Worm (Caenorhabditis elegans): ENCODE results near the gene ttbk-2.1.
"Not testable (repeated sequence)": the region's sequence is repeated elsewhere in the genome, so short reads cannot be mapped to it uniquely, and the experiment has no call there.

The ttbk-2.1 gene

ce11 chrIV:5210606-5211005 lies 47.9 kb upstream of the ttbk-2.1 start:
- TF ChIP-seq mdl-1 (tag; optimal IDR thresholded peaks at IDR 0.05) (no peak), skn-1 (tag; optimal IDR thresholded peaks at IDR 0.05) (no peak), fos-1 (tag; optimal IDR thresholded peaks at IDR 0.05) (no peak), nhr-23 (tag; optimal IDR thresholded peaks at IDR 0.05) (no peak), egl-27 (tag; optimal IDR thresholded peaks at IDR 0.05) (no peak), ceh-9 (tag; optimal IDR thresholded peaks at IDR 0.05) (no peak), zag-1 (tag; optimal IDR thresholded peaks at IDR 0.05) (no peak)

ce11 chrIV:5215092-5215491 lies 43.4 kb upstream of the ttbk-2.1 start, which contains the start of gene Y59E9AL.4:
TSS of gene Y59E9AL.4 (minus strand) at chrIV:5215192.
- TF ChIP-seq ztf-4 (tag; optimal IDR thresholded peaks at IDR 0.05) (no peak), R02D3.7 (tag; optimal IDR thresholded peaks at IDR 0.05) (no peak), eor-1 (tag; optimal IDR thresholded peaks at IDR 0.05) (no peak)

ce11 chrIV:5216349-5216748 lies 42.1 kb upstream of the ttbk-2.1 start:
- TF ChIP-seq nhr-25 (tag; optimal IDR thresholded peaks at IDR 0.05) (peak; percentile 66), ama-1 (optimal IDR thresholded peaks at IDR 0.05) (no peak), nhr-23 (tag; optimal IDR thresholded peaks at IDR 0.05) (peak; percentile 82)

ce11 chrIV:5218496-5218895 lies 40.0 kb upstream of the ttbk-2.1 start, which contains the start of gene nsph-4.2:
TSS of gene nsph-4.2 (plus strand) at chrIV:5218796.
- not testable (repeated sequence) for TF ChIP-seq ztf-11, aly-2, unc-39 (tag; optimal IDR thresholded peaks at IDR 0.05)

- TF ChIP-seq ceh-9 (tag; optimal IDR thresholded peaks at IDR 0.05) (no peak), ztf-11 (tag; optimal IDR thresholded peaks at IDR 0.05) (no peak), jun-1 (tag; optimal IDR thresholded peaks at IDR 0.05) (no peak), ZK546.5 (tag; optimal IDR thresholded peaks at IDR 0.05) (no peak), ceh-16 (tag; optimal IDR thresholded peaks at IDR 0.05) (no peak), mdl-1 (tag; optimal IDR thresholded peaks at IDR 0.05) (no peak), nhr-76 (tag; optimal IDR thresholded peaks at IDR 0.05) (no peak), elt-1 (tag; optimal IDR thresholded peaks at IDR 0.05) (no peak), fos-1 (tag; optimal IDR thresholded peaks at IDR 0.05) (no peak), mml-1 (tag; optimal IDR thresholded peaks at IDR 0.05) (no peak), ztf-4 (tag; optimal IDR thresholded peaks at IDR 0.05) (no peak), egl-5 (tag; optimal IDR thresholded peaks at IDR 0.05) (no peak), ama-1 (optimal IDR thresholded peaks at IDR 0.05) (no peak)
These were observed 36.8 kb upstream of the ttbk-2.1 start for ce11 chrIV:5221721-5222120.

ce11 chrIV:5224238-5224637 lies 34.2 kb upstream of the ttbk-2.1 start, which contains the start of gene Y59E9AL.8:
TSS of gene Y59E9AL.8 (minus strand) at chrIV:5224338.
- TF ChIP-seq mdl-1 (tag; optimal IDR thresholded peaks at IDR 0.05), result no peak
- TF ChIP-seq fkh-2 (tag; optimal IDR thresholded peaks at IDR 0.05), result no peak
- TF ChIP-seq pqm-1 (tag; optimal IDR thresholded peaks at IDR 0.05), result no peak
- TF ChIP-seq unc-62 (GFP tag; optimal IDR thresholded peaks at IDR 0.05), result no peak
- TF ChIP-seq elt-2 (tag; optimal IDR thresholded peaks at IDR 0.05), result no peak
- TF ChIP-seq jun-1 (tag; optimal IDR thresholded peaks at IDR 0.05), result no peak
- no peak for TF ChIP-seq tbx-2 (tag; optimal IDR thresholded peaks at IDR 0.05)
- TF ChIP-seq eor-1 (tag; optimal IDR thresholded peaks at IDR 0.05), result no peak
- no peak for TF ChIP-seq nhr-43 (tag; optimal IDR thresholded peaks at IDR 0.05; ENCODE audit: poor library complexity, severe bottlenecking)
- TF ChIP-seq ztf-11 (tag; optimal IDR thresholded peaks at IDR 0.05), result no peak
- TF ChIP-seq lsy-12 (tag; optimal IDR thresholded peaks at IDR 0.05), result no peak
- no peak for TF ChIP-seq elt-1 (tag; optimal IDR thresholded peaks at IDR 0.05)
- TF ChIP-seq egl-27 (tag; optimal IDR thresholded peaks at IDR 0.05), result no peak
- TF ChIP-seq nhr-11 (tag; optimal IDR thresholded peaks at IDR 0.05), result no peak
- TF ChIP-seq hmg-11 (tag; optimal IDR thresholded peaks at IDR 0.05), result no peak
- TF ChIP-seq nhr-77 (tag; optimal IDR thresholded peaks at IDR 0.05), result no peak
- no peak for TF ChIP-seq snpc-4 (tag; optimal IDR thresholded peaks at IDR 0.05)
- no peak for TF ChIP-seq sea-2 (GFP tag; optimal IDR thresholded peaks at IDR 0.05)

All from whole organism, L3 larva.